Fruit fly (Drosophila melanogaster) whole organism, embryonic: Measurements from ENCODE around the gene Usp5.

ENCODE experiments used
- CG11723 ChIP-seq: fragments of 200-800 bp; sonication (Bioruptor generic); optimal IDR thresholded peaks from 2 replicates; lab custom pipeline; 2017; ENCODE audit warnings: missing biosample characterization, mild to moderate bottlenecking, missing genetic modification characterization
- CG1233 ChIP-seq: fragments of 200-800 bp; sonication (Bioruptor generic); optimal IDR thresholded peaks from 4 replicates; lab custom pipeline; 2018; ENCODE audit warnings: missing biosample characterization, mild to moderate bottlenecking, missing genetic modification characterization
- CG13123 ChIP-seq: fragments of 200-800 bp; sonication (Bioruptor generic); optimal IDR thresholded peaks from 2 replicates; lab custom pipeline; 2016; ENCODE audit warnings: missing biosample characterization, missing genetic modification characterization
- CG13296 ChIP-seq: fragments of 200-800 bp; sonication (Bioruptor generic); optimal IDR thresholded peaks from 3 replicates; lab custom pipeline; 2018; ENCODE audit warnings: missing biosample characterization, mild to moderate bottlenecking, missing genetic modification characterization
- CG13624 ChIP-seq: fragments of 200-800 bp; sonication (Bioruptor generic); optimal IDR thresholded peaks from 2 replicates; lab custom pipeline; 2016; ENCODE audit warnings: missing biosample characterization, missing genetic modification characterization
- CG15073 ChIP-seq: fragments of 200-800 bp; sonication (Bioruptor generic); optimal IDR thresholded peaks from 2 replicates; lab custom pipeline; 2016; ENCODE audit warnings: missing biosample characterization, missing genetic modification characterization
- CG15479 ChIP-seq: fragments of 200-800 bp; sonication (Bioruptor generic); optimal IDR thresholded peaks from 3 replicates; lab custom pipeline; 2019; ENCODE audit warnings: missing biosample characterization, mild to moderate bottlenecking, missing genetic modification characterization, moderate library complexity
- CG15514 ChIP-seq: fragments of 200-800 bp; sonication (Bioruptor generic); optimal IDR thresholded peaks from 3 replicates; lab custom pipeline; 2017; ENCODE audit warnings: missing biosample characterization, missing genetic modification characterization, mild to moderate bottlenecking, moderate library complexity, missing genetic modification reagents
- CG16813 ChIP-seq: fragments of 200-800 bp; sonication (Bioruptor generic); IDR thresholded peaks from 3 replicates; pipeline ENCODE4 v1.3.6; 2022; ENCODE audit warnings: missing biosample characterization, missing genetic modification characterization; ENCODE audit not compliant: partially characterized antibody
- CG17186 ChIP-seq: fragments of 200-800 bp; sonication (Bioruptor generic); optimal IDR thresholded peaks from 3 replicates; lab custom pipeline; 2017; ENCODE audit warnings: missing biosample characterization, missing genetic modification reagents, missing genetic modification characterization
- CG17829 ChIP-seq: fragments of 200-800 bp; optimal IDR thresholded peaks from 2 replicates; lab custom pipeline; 2019; ENCODE audit warnings: missing biosample characterization, mild to moderate bottlenecking, missing genetic modification characterization, moderate library complexity
- CG2116 ChIP-seq: fragments of 200-800 bp; sonication (Bioruptor generic); optimal IDR thresholded peaks from 3 replicates; lab custom pipeline; 2018; ENCODE audit warnings: missing biosample characterization, mild to moderate bottlenecking, missing genetic modification characterization
- CG30431 ChIP-seq: fragments of 200-800 bp; sonication (Bioruptor generic); optimal IDR thresholded peaks from 2 replicates; lab custom pipeline; 2017; ENCODE audit warnings: missing biosample characterization, missing genetic modification characterization
- CG32532 ChIP-seq: fragments of 200-800 bp; sonication (Bioruptor generic); IDR thresholded peaks from 2 replicates; pipeline ENCODE4 v1.3.6; 2022; ENCODE audit warnings: missing biosample characterization, missing genetic modification characterization
- CG34376 ChIP-seq: fragments of 200-800 bp; sonication (Bioruptor generic); optimal IDR thresholded peaks from 2 replicates; lab custom pipeline; 2018; ENCODE audit warnings: missing biosample characterization, mild to moderate bottlenecking, missing genetic modification characterization
- CG43689 ChIP-seq: fragments of 200-800 bp; sonication (Bioruptor generic); IDR thresholded peaks from 2 replicates; pipeline ENCODE4 v1.3.6; 2022; ENCODE audit warnings: missing biosample characterization, missing genetic modification characterization
- CG4617 ChIP-seq: fragments of 200-800 bp; sonication (Bioruptor generic); optimal IDR thresholded peaks from 3 replicates; lab custom pipeline; 2016; ENCODE audit warnings: missing biosample characterization, missing genetic modification characterization, borderline replicate concordance
- CG6175 ChIP-seq: fragments of 200-800 bp; sonication (Bioruptor generic); IDR thresholded peaks from 3 replicates; pipeline ENCODE4 v1.3.6; 2022; ENCODE audit warnings: missing biosample characterization, missing genetic modification characterization
- CG6689 ChIP-seq: fragments of 200-800 bp; sonication (Bioruptor generic); IDR thresholded peaks from 2 replicates; pipeline ENCODE4 v1.3.6; 2022; ENCODE audit warnings: missing biosample characterization, missing genetic modification characterization
- CG6813 ChIP-seq: fragments of 200-800 bp; sonication (Bioruptor generic); optimal IDR thresholded peaks from 2 replicates; lab custom pipeline; 2017; ENCODE audit warnings: missing biosample characterization, missing genetic modification characterization, mild to moderate bottlenecking, moderate library complexity, missing genetic modification reagents
- CG7786 ChIP-seq: fragments of 200-800 bp; sonication (Bioruptor generic); optimal IDR thresholded peaks from 2 replicates; lab custom pipeline; 2016; ENCODE audit warnings: missing biosample characterization, missing genetic modification characterization
- CG7963 ChIP-seq: fragments of 200-800 bp; sonication (Bioruptor generic); IDR thresholded peaks from 3 replicates; pipeline ENCODE4 v1.3.6; 2022; ENCODE audit warnings: missing biosample characterization, missing genetic modification characterization; ENCODE audit not compliant: partially characterized antibody
- CG8944 ChIP-seq: fragments of 200-800 bp; sonication (Bioruptor generic); optimal IDR thresholded peaks from 3 replicates; lab custom pipeline; 2016; ENCODE audit warnings: missing biosample characterization, missing genetic modification characterization
- CG9609 ChIP-seq: fragments of 200-800 bp; sonication (Bioruptor generic); optimal IDR thresholded peaks from 3 replicates; lab custom pipeline; 2016; ENCODE audit warnings: missing biosample characterization, missing genetic modification characterization
- CTCF ChIP-seq: fragments of 200-800 bp; sonication (Bioruptor generic); optimal IDR thresholded peaks from 2 replicates; lab custom pipeline; 2017; ENCODE audit warnings: missing biosample characterization, mild to moderate bottlenecking, missing genetic modification characterization, moderate library complexity
- Dad ChIP-seq: fragments of 200-800 bp; sonication (Bioruptor generic); optimal IDR thresholded peaks from 3 replicates; lab custom pipeline; 2016; ENCODE audit warnings: missing biosample characterization, missing genetic modification characterization
- Ets97D ChIP-seq: fragments of 200-800 bp; sonication (Bioruptor generic); optimal IDR thresholded peaks from 3 replicates; lab custom pipeline; 2016; ENCODE audit warnings: missing biosample characterization, missing genetic modification characterization
- Fer1 ChIP-seq: fragments of 200-800 bp; sonication (Bioruptor generic); optimal IDR thresholded peaks from 2 replicates; lab custom pipeline; 2017; ENCODE audit warnings: missing biosample characterization, mild to moderate bottlenecking, missing genetic modification characterization
- Hsf ChIP-seq: fragments of 200-800 bp; sonication (Bioruptor generic); optimal IDR thresholded peaks from 3 replicates; lab custom pipeline; 2016; ENCODE audit warnings: missing biosample characterization, missing genetic modification characterization
- NC2α ChIP-seq: fragments of 200-800 bp; sonication (Bioruptor generic); optimal IDR thresholded peaks from 2 replicates; lab custom pipeline; 2016; ENCODE audit warnings: missing biosample characterization, missing genetic modification characterization
- NC2β ChIP-seq: fragments of 200-800 bp; sonication (Bioruptor generic); optimal IDR thresholded peaks from 2 replicates; lab custom pipeline; 2016; ENCODE audit warnings: missing biosample characterization, missing genetic modification characterization
- Ptx1 ChIP-seq: fragments of 200-800 bp; sonication (Bioruptor generic); IDR thresholded peaks from 2 replicates; pipeline ENCODE4 v1.3.6; 2022; ENCODE audit warnings: missing biosample characterization, missing genetic modification characterization
- Sry-δ ChIP-seq: fragments of 200-800 bp; sonication (Bioruptor generic); optimal IDR thresholded peaks from 2 replicates; lab custom pipeline; 2016; ENCODE audit warnings: missing biosample characterization, missing genetic modification characterization
- Usf ChIP-seq: fragments of 200-800 bp; sonication (Bioruptor generic); optimal IDR thresholded peaks from 2 replicates; lab custom pipeline; 2017; ENCODE audit warnings: missing genotype, missing biosample characterization, missing genetic modification characterization
- cas ChIP-seq: fragments of 200-800 bp; sonication (Bioruptor generic); IDR thresholded peaks from 2 replicates; pipeline ENCODE4 v1.3.6; 2022; ENCODE audit warnings: missing biosample characterization, missing genetic modification characterization
- ci ChIP-seq: fragments of 200-800 bp; sonication (Bioruptor generic); IDR thresholded peaks from 3 replicates; pipeline ENCODE4 v1.3.6; 2022; ENCODE audit warnings: missing biosample characterization, missing genetic modification characterization
- crp ChIP-seq, 2 experiments: fragments of 200-800 bp; sonication (Bioruptor generic); optimal IDR thresholded peaks; 2 replicates in 1 of 2; 3 replicates in 1 of 2; lab custom pipeline; 2017; ENCODE audit warnings: missing biosample characterization in 2 of 2, missing genetic modification characterization in 2 of 2, mild to moderate bottlenecking in 1 of 2, moderate library complexity in 1 of 2
- disco-r ChIP-seq: fragments of 200-800 bp; sonication (Bioruptor generic); optimal IDR thresholded peaks from 2 replicates; lab custom pipeline; 2016; ENCODE audit warnings: missing biosample characterization, missing genetic modification characterization
- emc ChIP-seq: fragments of 200-800 bp; sonication (Bioruptor generic); optimal IDR thresholded peaks from 2 replicates; lab custom pipeline; 2016; ENCODE audit warnings: missing biosample characterization, missing genetic modification characterization
- ewg ChIP-seq: fragments of 200-800 bp; sonication (Bioruptor generic); optimal IDR thresholded peaks from 3 replicates; lab custom pipeline; 2017; ENCODE audit warnings: mild to moderate bottlenecking, missing biosample characterization, missing genetic modification reagents, missing genetic modification characterization
- fd3F ChIP-seq: fragments of 200-800 bp; sonication (Bioruptor generic); optimal IDR thresholded peaks from 2 replicates; lab custom pipeline; 2018; ENCODE audit warnings: missing biosample characterization, mild to moderate bottlenecking, missing genetic modification characterization, moderate library complexity
- gcm ChIP-seq: fragments of 200-800 bp; sonication (Bioruptor generic); optimal IDR thresholded peaks from 2 replicates; lab custom pipeline; 2019; ENCODE audit warnings: missing biosample characterization, mild to moderate bottlenecking, missing genetic modification characterization, moderate library complexity
- gsb ChIP-seq: fragments of 200-800 bp; sonication (Bioruptor generic); IDR thresholded peaks from 2 replicates; pipeline ENCODE4 v1.3.6; 2022; ENCODE audit warnings: missing biosample characterization, missing genetic modification characterization
- insv ChIP-seq, 2 experiments: fragments of 200-800 bp; sonication (Bioruptor generic); optimal IDR thresholded peaks; 3 replicates each; lab custom pipeline; 2016 to 2018; ENCODE audit warnings: missing biosample characterization in 2 of 2, missing genetic modification characterization in 2 of 2
- nerfin-1 ChIP-seq: fragments of 200-800 bp; sonication (Bioruptor generic); optimal IDR thresholded peaks from 3 replicates; lab custom pipeline; 2019; ENCODE audit warnings: missing biosample characterization, mild to moderate bottlenecking, missing genetic modification characterization, moderate library complexity
- odd ChIP-seq: fragments of 200-800 bp; sonication (Bioruptor generic); optimal IDR thresholded peaks from 2 replicates; lab custom pipeline; 2017; ENCODE audit warnings: missing biosample characterization, mild to moderate bottlenecking, missing genetic modification characterization
- pnt ChIP-seq: fragments of 200-800 bp; sonication (Bioruptor generic); optimal IDR thresholded peaks from 3 replicates; lab custom pipeline; 2016; ENCODE audit warnings: missing biosample characterization, missing genetic modification characterization
- ro ChIP-seq: fragments of 200-800 bp; sonication (Bioruptor generic); IDR thresholded peaks from 2 replicates; pipeline ENCODE4 v1.3.6; 2022; ENCODE audit warnings: missing biosample characterization, missing genetic modification characterization
- slp2 ChIP-seq: fragments of 200-800 bp; sonication (Bioruptor generic); optimal IDR thresholded peaks from 2 replicates; lab custom pipeline; 2016; ENCODE audit warnings: missing biosample characterization, missing genetic modification characterization
- tin ChIP-seq: fragments of 200-800 bp; sonication (Bioruptor generic); optimal IDR thresholded peaks from 3 replicates; lab custom pipeline; 2016; ENCODE audit warnings: missing biosample characterization, missing genetic modification characterization
- ttk ChIP-seq: fragments of 200-800 bp; sonication (Bioruptor generic); IDR thresholded peaks from 2 replicates; pipeline ENCODE4 v2.1.2; 2022; ENCODE audit warnings: missing biosample characterization, missing genetic modification characterization
- zen2 ChIP-seq: fragments of 200-800 bp; sonication (Bioruptor generic); IDR thresholded peaks from 3 replicates; pipeline ENCODE4 v1.3.6; 2022; ENCODE audit warnings: missing biosample characterization, missing genetic modification characterization; ENCODE audit not compliant: partially characterized antibody

The Usp5 gene

dm6 chr3L:3179474-3179873, 31.3 kb upstream of the Usp5 start (continued):
- TF ChIP-seq CG17186 (GFP tag; lab: Kevin White, UChicago) (peak; percentile 18), Usf (GFP tag; lab: Kevin White, UChicago) (peak; percentile 45), NC2α (GFP tag; lab: Kevin White, UChicago) (peak; percentile 53), tin (GFP tag; lab: Kevin White, UChicago) (peak; percentile 86), CG13296 (peak; percentile 91), CG11723 (GFP tag; lab: Kevin White, UChicago) (peak; percentile 68), gcm (no peak), nerfin-1 (tag; lab: Kevin White, UChicago) (peak; percentile 52), ewg (GFP tag; lab: Kevin White, UChicago) (peak; percentile 59), CG16813 (GFP tag; lab: Robert Waterston, UW) (no peak), CG2116 (GFP tag; lab: Kevin White, UChicago) (peak; percentile 48), NC2β (GFP tag; lab: Kevin White, UChicago) (peak; percentile 52), gsb (GFP tag; lab: Robert Waterston, UW) (peak; percentile 88), CG15479 (no peak), CG9609 (GFP tag; lab: Kevin White, UChicago) (peak; percentile 69), CG43689 (GFP tag; lab: Robert Waterston, UW) (no peak), Ptx1 (GFP tag; lab: Robert Waterston, UW) (peak; percentile 91), Dad (GFP tag; lab: Kevin White, UChicago) (peak; percentile 78), crp (GFP tag; optimal IDR thresholded peaks at IDR 0.05; lab: Kevin White, UChicago) (peak in 1 of 2 experiments; percentile 2), ro (GFP tag; lab: Robert Waterston, UW) (peak; percentile 72; the same call in 1 of the 2 replicates), cas (peak; percentile 83), CG34376 (GFP tag; lab: Kevin White, UChicago) (peak; percentile 59), odd (GFP tag; lab: Kevin White, UChicago) (no peak), Hsf (GFP tag; lab: Kevin White, UChicago) (peak; percentile 82), CG15514 (peak; percentile 82), pnt (GFP tag; lab: Kevin White, UChicago) (peak; percentile 70), slp2 (peak; percentile 70), CTCF (no peak), zen2 (no peak), emc (GFP tag; lab: Kevin White, UChicago) (no peak), CG15073 (GFP tag; lab: Kevin White, UChicago) (peak; percentile 40), CG8944 (GFP tag; lab: Kevin White, UChicago) (peak; percentile 22), CG13123 (GFP tag; lab: Kevin White, UChicago) (no peak), CG32532 (GFP tag; lab: Robert Waterston, UW) (peak; percentile 89), fd3F (GFP tag; lab: Kevin White, UChicago) (peak; percentile 80), CG7786 (GFP tag; lab: Kevin White, UChicago) (peak; percentile 60), CG30431 (GFP tag; lab: Kevin White, UChicago) (peak; percentile 76), ci (GFP tag; lab: Robert Waterston, UW) (peak; percentile 89), CG6689 (GFP tag; lab: Robert Waterston, UW) (peak; percentile 91), Sry-δ (GFP tag; lab: Kevin White, UChicago) (no peak), CG7963 (GFP tag; lab: Robert Waterston, UW) (no peak), insv (GFP tag; optimal IDR thresholded peaks at IDR 0.05; lab: Kevin White, UChicago) (no peak), CG1233 (GFP tag; lab: Kevin White, UChicago) (peak; percentile 89), CG6813 (GFP tag; lab: Kevin White, UChicago) (peak; percentile 79), CG13624 (peak; percentile 78), ttk (GFP tag; lab: Robert Waterston, UW) (peak; percentile 75), CG17829 (peak; percentile 89), CG6175 (GFP tag; lab: Robert Waterston, UW) (peak; percentile 78), disco-r (GFP tag; lab: Kevin White, UChicago) (peak; percentile 79), CG4617 (GFP tag; lab: Kevin White, UChicago) (no peak), Ets97D (GFP tag; lab: Kevin White, UChicago) (peak; percentile 46), Fer1 (no peak)
